Worm (Caenorhabditis elegans) whole organism, L4/young adult: ENCODE results near the gene srh-20.
A peak's percentile ranks its signal among the peaks of the same experiment; 100 is the strongest.

Experiments used
- W03F9.2 ChIP-seq: fragments of 150-350 bp; optimal IDR thresholded peaks from 2 replicates; lab custom pipeline; 2014; ENCODE audit warnings: missing biosample characterization, missing genetic modification characterization
- dao-5 ChIP-seq: sonication (generic microtip); optimal IDR thresholded peaks from 2 replicates; lab custom pipeline; 2016; ENCODE audit warnings: missing genotype, missing genetic modification characterization, moderate library complexity, missing compliant biosample characterization
- him-1 ChIP-seq: sonication (generic microtip); optimal IDR thresholded peaks from 2 replicates; lab custom pipeline; 2016; ENCODE audit warnings: missing genotype, missing genetic modification reagents, missing genetic modification characterization, missing compliant biosample characterization

ce11 chrV:4963606-4964005 lies 38.9 kb downstream of the srh-20 start:
- TF ChIP-seq him-1 (tag; lab: Kevin White, UChicago) (no peak), dao-5 (tag; lab: Kevin White, UChicago) (no peak), W03F9.2 (tag; lab: Kevin White, UChicago) (peak; percentile 39)
